Fruit fly (Drosophila melanogaster): ENCODE measurements around the gene CG32409.

CG32409 gene

dm6 chr3L:5922005-5922685 is 22.8 kb downstream of the CG32409 start, which contains the start of gene CG32407 (continued):
- TF ChIP-seq pnt (GFP tag; optimal IDR thresholded peaks at IDR 0.05) (no peak), Hr51 (GFP tag; optimal IDR thresholded peaks at IDR 0.05) (peak in 1 of 2 experiments; percentile 2), CG16815 (GFP tag; optimal IDR thresholded peaks at IDR 0.05) (no peak), Dbx (GFP tag; IDR thresholded peaks at IDR 0.05) (no peak), CG14441 (GFP tag; IDR thresholded peaks at IDR 0.05) (no peak), Opbp (GFP tag; IDR thresholded peaks at IDR 0.05; ENCODE audit: partially characterized antibody) (0 out of 3 replicates have a peak, but pooled peaks have one; percentile 15), run (tag; optimal IDR thresholded peaks at IDR 0.05) (peak; percentile 58), otp (GFP tag; IDR thresholded peaks at IDR 0.05) (peak; percentile 40; the same call in 1 of the 3 replicates), fru (optimal IDR thresholded peaks at IDR 0.05) (no peak), CG3163 (GFP tag; optimal IDR thresholded peaks at IDR 0.05) (no peak), CG16863 (GFP tag; optimal IDR thresholded peaks at IDR 0.05) (no peak), D19A (tag; optimal IDR thresholded peaks at IDR 0.05) (no peak), hb (GFP tag; IDR thresholded peaks at IDR 0.05; ENCODE audit: partially characterized antibody) (no peak), CG13424 (tag; optimal IDR thresholded peaks at IDR 0.05) (no peak), CG1602 (GFP tag; optimal IDR thresholded peaks at IDR 0.05) (no peak), ewg (GFP tag; optimal IDR thresholded peaks at IDR 0.05) (no peak), gt (GFP tag; IDR thresholded peaks at IDR 0.05) (no peak), ase (GFP tag; IDR thresholded peaks at IDR 0.05) (no peak), nom (GFP tag; optimal IDR thresholded peaks at IDR 0.05) (no peak), p53 (GFP tag; optimal IDR thresholded peaks at IDR 0.05) (no peak), CG13894 (tag; optimal IDR thresholded peaks at IDR 0.05) (no peak), z (GFP tag; IDR thresholded peaks at IDR 0.05) (peak; percentile 85), CG4404 (GFP tag; IDR thresholded peaks at IDR 0.05) (no peak), CTCF (GFP tag; optimal IDR thresholded peaks at IDR 0.05) (no peak), CG10565 (GFP tag; optimal IDR thresholded peaks at IDR 0.05) (no peak), CG2202 (tag; optimal IDR thresholded peaks at IDR 0.05) (no peak), Vsx1 (GFP tag; optimal IDR thresholded peaks at IDR 0.05) (peak; percentile 72), pfk (GFP tag; optimal IDR thresholded peaks at IDR 0.05) (no peak), gce (GFP tag; IDR thresholded peaks at IDR 0.05) (no peak), Dip2 (GFP tag; IDR thresholded peaks at IDR 0.05) (no peak), Adf1 (GFP tag; IDR thresholded peaks at IDR 0.05) (peak; percentile 36; the same call in 1 of the 2 replicates), Lhr (GFP tag; optimal IDR thresholded peaks at IDR 0.05) (no peak), CG12942 (GFP tag; optimal IDR thresholded peaks at IDR 0.05) (no peak), dmrt99B (tag; optimal IDR thresholded peaks at IDR 0.05) (no peak), pros (GFP tag; optimal IDR thresholded peaks at IDR 0.05) (peak; percentile 65), Bteb2 (GFP tag; optimal IDR thresholded peaks at IDR 0.05) (no peak), klu (GFP tag; IDR thresholded peaks at IDR 0.05) (no peak), CG5245 (GFP tag; optimal IDR thresholded peaks at IDR 0.05) (no peak), dm (GFP tag; optimal IDR thresholded peaks at IDR 0.05) (peak; percentile 4), CG3281 (GFP tag; optimal IDR thresholded peaks at IDR 0.05) (no peak), CG33557 (GFP tag; optimal IDR thresholded peaks at IDR 0.05) (no peak), oc (tag; optimal IDR thresholded peaks at IDR 0.05) (no peak), jing (GFP tag; optimal IDR thresholded peaks at IDR 0.05) (no peak), CG11560 (tag; IDR thresholded peaks at IDR 0.05) (no peak), CG43689 (GFP tag; IDR thresholded peaks at IDR 0.05) (no peak), fu2 (GFP tag; optimal IDR thresholded peaks at IDR 0.05) (no peak), sug (tag; optimal IDR thresholded peaks at IDR 0.05) (peak; percentile 97), pzg (GFP tag; optimal IDR thresholded peaks at IDR 0.05) (no peak), nerfin-2 (GFP tag; IDR thresholded peaks at IDR 0.05; ENCODE audit: partially characterized antibody) (no peak), CG7786 (GFP tag; optimal IDR thresholded peaks at IDR 0.05) (no peak), Drgx (GFP tag; IDR thresholded peaks at IDR 0.05) (no peak)
